Worm (Caenorhabditis elegans) whole organism, dauer: ENCODE measurements around the gene rol-8.

Experiments used
- unc-62 ChIP-seq: sonication (generic microtip); optimal IDR thresholded peaks from 2 replicates; lab custom pipeline; 2017; ENCODE audit warnings: missing biosample characterization, missing genetic modification reagents, missing genetic modification characterization

Gene rol-8

ce11 chrII:7543808-7544207 lies at the start of gene rol-8:
rol-8 (plus strand) TSS chrII:7544108.
- no peak for TF ChIP-seq unc-62

- no peak for TF ChIP-seq unc-62
These were observed 49.8 kb upstream of the rol-8 start, which contains the start of gene R10H1.1 for ce11 chrII:7494155-7494554. R10H1.1 (plus strand) TSS chrII:7494455.

- TF ChIP-seq unc-62, result no peak
These were observed 47.8 kb upstream of the rol-8 start, which contains the start of gene spi-1 for ce11 chrII:7496070-7496469. spi-1 (plus strand) TSS chrII:7496247.

DNA sequence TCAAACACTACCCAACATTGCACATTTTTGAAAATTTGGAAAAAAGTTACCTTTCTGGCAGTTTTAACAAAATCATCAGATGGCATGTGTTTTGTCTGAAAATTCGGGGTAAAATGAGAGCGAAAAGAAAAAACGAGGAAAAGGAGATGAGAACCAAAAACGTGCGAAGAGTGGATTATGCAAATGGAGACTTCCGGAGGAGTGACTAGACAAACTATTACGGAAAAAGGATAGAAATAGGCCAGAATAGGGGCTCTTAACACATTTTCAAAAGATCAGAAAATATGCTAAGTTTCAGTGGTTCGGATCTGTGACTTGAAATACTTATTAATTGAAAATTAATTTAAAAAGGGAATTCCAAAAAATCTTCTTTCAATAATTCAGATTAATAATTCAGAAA lies 44.5 kb upstream of the rol-8 start, which contains the start of gene srab-14:
Gene srab-14, minus strand, starts transcription at position 101 of the 400 bp plus-strand sequence.
- no peak for TF ChIP-seq unc-62

- no peak for TF ChIP-seq unc-62
These were observed 38.9 kb upstream of the rol-8 start, which contains the start of gene C28F5.1 for ce11 chrII:7505005-7505404. C28F5.1 (plus strand) TSS chrII:7505305.

ce11 chrII:7519221-7519620 lies 24.7 kb upstream of the rol-8 start, which contains the start of gene glb-9:
glb-9 (minus strand) TSS chrII:7519321.
- TF ChIP-seq unc-62, result no peak

DNA sequence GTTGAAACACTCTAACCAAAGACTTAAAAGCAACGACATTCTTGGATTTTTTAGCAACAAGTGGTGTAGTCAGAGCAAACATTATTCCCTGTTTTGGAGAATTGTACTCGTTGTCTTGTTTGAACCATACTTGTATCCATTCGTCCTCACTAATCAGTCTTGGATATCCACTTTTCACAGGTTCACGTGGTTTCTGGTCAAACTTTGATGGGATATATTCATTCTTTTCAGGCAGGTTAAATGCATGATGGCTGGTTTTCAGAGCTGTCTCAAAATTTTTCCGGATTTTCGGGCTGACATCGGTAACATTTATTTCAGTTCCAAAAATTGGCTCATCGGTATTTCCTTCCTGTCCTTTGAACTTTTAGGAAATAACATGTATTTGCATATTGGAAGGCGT lies 22.5 kb upstream of the rol-8 start:
- TF ChIP-seq unc-62, result no peak

DNA sequence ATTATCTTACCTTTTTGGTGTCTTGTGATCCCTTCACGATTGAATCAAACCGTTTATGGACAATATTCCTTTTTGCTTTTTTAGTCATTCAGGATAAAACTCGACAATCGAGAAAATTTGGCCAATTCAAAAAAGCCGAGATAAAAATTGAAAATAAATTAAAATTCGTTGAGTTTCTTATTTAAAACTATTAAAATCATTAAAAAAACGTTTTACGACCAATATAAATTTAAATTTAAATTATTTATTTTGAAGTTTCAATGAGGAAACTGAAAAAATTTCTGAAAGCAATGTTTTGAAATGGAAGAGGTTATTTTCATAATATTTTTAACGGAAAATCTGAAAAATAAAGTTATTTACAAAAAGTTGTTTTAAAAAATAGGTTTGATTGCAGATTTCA lies 20.6 kb upstream of the rol-8 start, which contains the start of gene ZK1290.15:
Gene ZK1290.15, plus strand, starts transcription at position 301 of the 400 bp plus-strand sequence.
- TF ChIP-seq unc-62, result no peak

DNA sequence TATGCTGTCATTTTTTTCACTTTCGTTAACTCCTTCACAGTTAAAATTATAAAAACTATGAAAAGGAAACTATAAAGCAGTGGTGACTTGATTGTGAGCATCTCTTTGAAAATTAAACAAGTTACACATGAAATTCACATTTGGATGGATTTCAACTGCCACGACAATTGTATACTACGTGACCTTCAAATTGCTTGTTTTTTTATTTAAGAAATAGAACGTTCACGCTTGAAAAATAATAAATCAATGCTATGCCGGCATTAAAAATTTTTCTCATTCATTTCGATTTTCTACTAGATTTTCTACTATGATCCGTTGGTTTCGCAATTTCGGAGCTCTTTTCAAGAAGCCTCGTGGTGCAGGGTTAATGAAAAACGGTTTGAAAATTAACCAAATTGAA lies 18.4 kb upstream of the rol-8 start, which contains the start of the genes ZK1290.7 and rnh-1.1:
Gene ZK1290.7, minus strand, starts transcription at position 101 of the 400 bp plus-strand sequence.
Gene rnh-1.1, plus strand, starts transcription at position 281 of the 400 bp plus-strand sequence.
- TF ChIP-seq unc-62, result no peak

DNA sequence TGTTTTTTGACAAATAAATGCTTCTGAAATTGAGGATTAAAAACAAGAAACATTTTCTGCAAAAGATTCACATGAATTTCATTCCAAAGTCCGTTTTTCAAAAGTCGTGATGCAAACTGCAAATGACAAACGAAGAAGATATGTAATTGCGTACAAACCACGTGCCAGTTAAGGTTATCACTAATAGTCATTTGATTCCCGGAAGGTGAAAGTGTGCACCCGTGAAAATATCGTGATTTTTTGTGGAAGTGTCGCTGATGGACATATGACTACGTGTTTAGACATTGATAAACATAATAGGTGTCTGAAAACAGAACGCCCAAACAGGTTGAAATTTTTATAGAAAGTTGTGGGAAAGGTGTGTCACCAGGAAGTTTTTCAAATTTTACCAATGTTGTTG lies 15.7 kb upstream of the rol-8 start:
- no peak for TF ChIP-seq unc-62

ce11 chrII:7529078-7529683 lies 14.7 kb upstream of the rol-8 start, which contains the start of gene ZK1290.5:
ZK1290.5 (plus strand) TSS chrII:7529643.
- no peak for TF ChIP-seq unc-62

DNA sequence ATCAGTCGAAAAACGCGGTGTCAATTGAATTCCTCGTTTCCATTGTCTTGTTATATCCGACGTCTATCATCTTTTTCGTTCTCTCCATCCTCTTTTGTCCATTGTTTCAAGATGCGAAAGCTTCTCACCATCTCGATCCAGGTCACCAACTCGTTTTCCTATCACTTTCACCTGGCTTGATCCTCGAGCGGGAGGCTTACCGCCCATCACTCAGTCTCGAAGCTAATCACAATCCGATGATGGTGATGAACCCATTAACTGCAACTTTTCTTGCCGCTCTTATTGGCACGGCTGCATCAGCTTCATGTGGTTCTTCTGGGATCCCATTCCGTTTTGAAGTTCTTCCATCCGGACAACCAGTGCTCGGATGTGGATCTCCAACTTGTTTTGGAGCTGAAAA lies 13.0 kb upstream of the rol-8 start, which contains the start of gene wrt-1:
Gene wrt-1, plus strand, starts transcription at position 53 of the 400 bp plus-strand sequence.
- TF ChIP-seq unc-62, result no peak

- TF ChIP-seq unc-62, result no peak
These were observed 12.4 kb upstream of the rol-8 start for ce11 chrII:7531478-7531877.

DNA sequence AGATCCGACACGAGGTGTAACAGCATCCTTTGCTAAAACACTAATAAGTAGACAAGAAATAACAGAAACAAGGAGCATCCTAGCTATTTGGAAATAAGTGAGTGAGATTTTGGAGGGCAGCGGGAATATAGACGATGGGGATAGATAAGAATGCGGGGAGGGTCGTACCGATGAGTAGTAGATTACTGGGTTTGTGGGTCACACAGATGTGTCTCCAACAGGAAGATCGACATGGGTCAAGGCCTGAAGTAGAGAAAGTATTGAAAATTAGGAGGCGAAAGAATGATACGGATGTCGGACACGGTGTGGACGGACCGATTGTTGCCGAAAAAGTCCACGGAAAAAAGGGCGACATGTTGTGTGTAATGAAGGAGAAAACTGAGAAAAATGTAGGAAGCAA lies 9.5 kb upstream of the rol-8 start, which contains the start of gene wrt-10:
Gene wrt-10, minus strand, starts transcription at position 195 of the 400 bp plus-strand sequence.
- no peak for TF ChIP-seq unc-62

- TF ChIP-seq unc-62, result no peak
These were observed 9.0 kb upstream of the rol-8 start, which contains the start of gene ZK1290.13 for ce11 chrII:7534934-7535333. ZK1290.13 (plus strand) TSS chrII:7535006.

ce11 chrII:7537603-7538230 lies 6.2 kb upstream of the rol-8 start, which contains the start of gene nfi-1:
nfi-1 (plus strand) TSS chrII:7538180.
- no peak for TF ChIP-seq unc-62

DNA sequence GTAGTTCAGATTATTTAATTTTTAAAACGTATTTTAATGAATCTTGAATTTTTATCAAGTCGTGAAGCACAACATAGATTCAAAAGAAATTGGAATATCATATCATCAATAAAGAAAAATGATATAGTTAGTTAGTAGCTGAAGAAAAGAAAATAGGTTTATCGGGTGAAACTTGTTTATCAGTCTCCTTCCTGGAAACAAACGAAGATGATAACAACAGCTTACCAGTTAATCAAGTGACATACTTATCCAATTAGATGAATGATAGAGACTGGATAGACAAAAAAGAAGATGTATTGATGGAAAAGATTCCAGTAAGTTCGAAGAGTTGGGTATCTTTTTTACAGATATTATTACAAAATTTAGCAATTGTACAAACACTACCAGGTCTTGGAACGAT lies 956 bp upstream of the rol-8 start:
- no peak for TF ChIP-seq unc-62
